Worm (Caenorhabditis elegans): ENCODE data around the gene snap-1.

snap-1 gene

ce11 chrV:8132926-8133325 lies 2.5 kb downstream of the snap-1 start, which contains the start of gene D1014.4:
Gene D1014.4 (plus strand): TSS chrV:8133226.
- TF ChIP-seq lsy-2 (tag; optimal IDR thresholded peaks at IDR 0.05): no peak
- peak; percentile 46 for TF ChIP-seq hlh-30 (tag; optimal IDR thresholded peaks at IDR 0.05; ENCODE audit: insufficient read depth)
- TF ChIP-seq mxl-3 (GFP tag; optimal IDR thresholded peaks at IDR 0.05): no peak
- TF ChIP-seq mdl-1 (tag; optimal IDR thresholded peaks at IDR 0.05): no peak
- TF ChIP-seq lir-3 (tag; optimal IDR thresholded peaks at IDR 0.05): no peak
- TF ChIP-seq daf-8 (GFP tag; IDR thresholded peaks at IDR 0.05): no peak
- no peak for TF ChIP-seq daf-16 (GFP tag; optimal IDR thresholded peaks at IDR 0.05)
- TF ChIP-seq daf-16 (tag; optimal IDR thresholded peaks at IDR 0.05): peak; percentile 67
- no peak for TF ChIP-seq Y5F2A.4 (GFP tag; optimal IDR thresholded peaks at IDR 0.05)
- no peak for TF ChIP-seq spr-1 (tag; optimal IDR thresholded peaks at IDR 0.05)
- TF ChIP-seq pha-4 (GFP tag; IDR thresholded peaks at IDR 0.05): no peak
- TF ChIP-seq pha-4 (tag; optimal IDR thresholded peaks at IDR 0.05): no peak
- no peak for TF ChIP-seq F10B5.3 (tag; optimal IDR thresholded peaks at IDR 0.05)
- no peak for TF ChIP-seq T26A8.4 (GFP tag; IDR thresholded peaks at IDR 0.05)
- no peak for TF ChIP-seq dpl-1 (GFP tag; optimal IDR thresholded peaks at IDR 0.05)
- TF ChIP-seq dve-1 (tag; optimal IDR thresholded peaks at IDR 0.05; ENCODE audit: insufficient read depth): peak; percentile 5
- TF ChIP-seq snpc-4 (tag; optimal IDR thresholded peaks at IDR 0.05): no peak
- TF ChIP-seq daf-12 (tag; optimal IDR thresholded peaks at IDR 0.05): no peak
- no peak for TF ChIP-seq tag-97 (GFP tag; IDR thresholded peaks at IDR 0.05)
- no peak for TF ChIP-seq nhr-77 (tag; optimal IDR thresholded peaks at IDR 0.05)
- no peak for TF ChIP-seq duxl-1 (tag; optimal IDR thresholded peaks at IDR 0.05; ENCODE audit: poor library complexity)
- no peak for TF ChIP-seq tra-1 (GFP tag; IDR thresholded peaks at IDR 0.05)
- TF ChIP-seq D1046.2 (GFP tag; IDR thresholded peaks at IDR 0.05): no peak
- no peak for TF ChIP-seq zip-2 (tag; optimal IDR thresholded peaks at IDR 0.05)
- no peak for TF ChIP-seq skn-1 (tag; optimal IDR thresholded peaks at IDR 0.05)
- TF ChIP-seq R02D3.7 (tag; optimal IDR thresholded peaks at IDR 0.05): no peak

DNA sequence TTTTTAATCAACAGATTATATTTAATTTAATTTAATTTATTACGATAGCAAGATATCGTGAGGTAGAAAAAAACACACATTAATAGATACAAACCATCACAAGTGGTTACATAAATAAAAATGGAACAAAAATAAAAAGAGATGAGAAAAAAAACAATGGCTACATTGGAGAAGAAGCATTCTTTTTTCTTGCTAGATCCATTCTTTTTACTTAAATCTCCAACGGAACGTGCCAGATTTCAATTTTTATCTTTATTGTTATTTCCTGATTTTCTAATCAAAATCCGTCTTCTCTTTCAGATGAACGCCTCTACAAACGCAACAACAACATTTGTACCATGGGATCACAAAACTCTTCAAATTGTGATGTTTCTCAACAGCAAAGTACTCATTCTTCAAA lies 13.2 kb downstream of the snap-1 start, which contains the start of gene D1014.2:
Gene D1014.2 (plus strand): TSS at position 301 of the 400 bp plus-strand sequence.
- TF ChIP-seq ces-1 (GFP tag; optimal IDR thresholded peaks at IDR 0.05) (no peak), tag-97 (GFP tag; IDR thresholded peaks at IDR 0.05) (no peak), zip-11 (GFP tag; IDR thresholded peaks at IDR 0.05) (no peak), F37D6.2 (tag; optimal IDR thresholded peaks at IDR 0.05) (no peak), zip-2 (tag; optimal IDR thresholded peaks at IDR 0.05) (no peak), zfp-3 (GFP tag; conservative IDR thresholded peaks at IDR 0.05) (no peak), ceh-82 (tag; optimal IDR thresholded peaks at IDR 0.05) (no peak), nhr-42 (GFP tag; IDR thresholded peaks at IDR 0.05) (no peak), dmd-9 (GFP tag; IDR thresholded peaks at IDR 0.05) (no peak)

DNA sequence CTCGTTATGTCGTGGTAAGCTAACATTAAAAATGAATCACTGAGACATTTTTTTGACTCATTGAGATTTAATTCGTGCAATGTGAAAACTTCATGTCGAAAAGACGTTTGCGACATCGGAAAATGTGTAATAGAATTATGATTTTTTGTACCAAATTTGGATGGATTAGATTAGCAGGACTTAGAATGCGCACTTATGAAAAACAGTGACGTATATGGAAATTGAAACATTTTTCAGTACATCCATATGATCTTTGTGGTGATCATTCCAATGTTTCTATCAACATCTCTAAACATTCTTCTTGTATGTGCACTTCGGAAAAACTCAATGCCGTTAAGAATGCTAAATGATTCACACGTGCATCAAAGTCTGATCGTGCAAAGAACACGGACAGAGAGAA lies 14.1 kb downstream of the snap-1 start:
- no peak for TF ChIP-seq ctbp-1 (GFP tag; IDR thresholded peaks at IDR 0.05)
- TF ChIP-seq unc-62 (GFP tag; optimal IDR thresholded peaks at IDR 0.05 in 1 of 2): peak in 1 of 2 experiments; percentile 95
- TF ChIP-seq unc-62 (tag; optimal IDR thresholded peaks at IDR 0.05): no peak

DNA sequence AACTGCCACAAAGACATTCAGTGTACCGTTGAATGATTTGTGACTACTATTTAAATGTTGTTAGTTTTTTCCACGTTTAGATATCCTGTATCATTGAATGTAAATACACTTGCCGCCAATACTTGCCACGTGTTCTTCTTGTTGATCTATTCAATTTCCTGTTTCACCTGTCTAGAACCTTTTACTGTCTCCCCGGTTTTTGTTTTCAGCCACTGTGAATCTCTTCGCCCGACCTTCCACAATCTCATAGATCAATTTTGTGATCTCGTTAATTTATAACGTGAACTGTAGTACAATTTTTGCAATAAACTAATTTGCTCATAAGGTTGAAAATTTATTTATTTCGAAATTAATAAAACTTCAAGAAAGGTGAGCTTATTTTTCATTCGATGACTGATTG lies 14.9 kb downstream of the snap-1 start, which contains the start of gene D1014.13:
Gene D1014.13 (plus strand): TSS at position 301 of the 400 bp plus-strand sequence.
- TF ChIP-seq unc-62 (GFP tag; optimal IDR thresholded peaks at IDR 0.05 in 1 of 2) (peak in 1 of 2 experiments; percentile 74), unc-62 (tag; optimal IDR thresholded peaks at IDR 0.05) (no peak), lin-15B (tag; optimal IDR thresholded peaks at IDR 0.05) (no peak), ceh-62 (tag; optimal IDR thresholded peaks at IDR 0.05) (no peak), nhr-6 (tag; optimal IDR thresholded peaks at IDR 0.05) (no peak), lin-29 (GFP tag; IDR thresholded peaks at IDR 0.05) (no peak)
